Worm (Caenorhabditis elegans) whole organism, L3 larva: ENCODE measurements around the gene F35F10.5.

Experiments used
- ceh-9 ChIP-seq: sonication (generic microtip); optimal IDR thresholded peaks from 2 replicates; lab custom pipeline; 2018; ENCODE audit warnings: missing biosample characterization, missing genetic modification characterization
- fos-1 ChIP-seq: fragments of 150-350 bp; optimal IDR thresholded peaks from 2 replicates; lab custom pipeline; 2014; ENCODE audit warnings: missing biosample characterization, missing genetic modification characterization
- lsy-12 ChIP-seq: sonication (generic microtip); optimal IDR thresholded peaks from 2 replicates; lab custom pipeline; 2016; ENCODE audit warnings: mild to moderate bottlenecking, missing genetic modification characterization, missing compliant biosample characterization
- mdl-1 ChIP-seq: fragments of 150-350 bp; optimal IDR thresholded peaks from 2 replicates; lab custom pipeline; 2014; ENCODE audit warnings: missing biosample characterization, missing genetic modification characterization
- nhr-11 ChIP-seq: fragments of 150-350 bp; optimal IDR thresholded peaks from 2 replicates; lab custom pipeline; 2014; ENCODE audit warnings: missing biosample characterization, missing genetic modification characterization
- nhr-237 ChIP-seq: fragments of 150-350 bp; optimal IDR thresholded peaks from 2 replicates; lab custom pipeline; 2014; ENCODE audit warnings: missing biosample characterization, missing genetic modification characterization
- nhr-76 ChIP-seq: fragments of 150-350 bp; sonication (generic microtip); optimal IDR thresholded peaks from 5 replicates; lab custom pipeline; 2014; ENCODE audit warnings: missing biosample characterization, missing genetic modification characterization
- nhr-77 ChIP-seq: fragments of 150-350 bp; optimal IDR thresholded peaks from 2 replicates; lab custom pipeline; 2014; ENCODE audit warnings: missing biosample characterization, missing genetic modification characterization
- pha-4 ChIP-seq: fragments of 150-350 bp; optimal IDR thresholded peaks from 2 replicates; lab custom pipeline; 2014; ENCODE audit warnings: missing biosample characterization, missing genetic modification reagents, missing genetic modification characterization
- sea-2 ChIP-seq: fragments of 150-350 bp; sonication (generic microtip); optimal IDR thresholded peaks from 4 replicates; lab custom pipeline; 2014; ENCODE audit warnings: missing biosample characterization, missing genetic modification reagents, missing genetic modification characterization
- snpc-4 ChIP-seq: fragments of 150-350 bp; optimal IDR thresholded peaks from 2 replicates; lab custom pipeline; 2014; ENCODE audit warnings: missing biosample characterization, missing genetic modification characterization
- tbx-2 ChIP-seq: sonication (generic microtip); optimal IDR thresholded peaks from 2 replicates; lab custom pipeline; 2016; ENCODE audit warnings: mild to moderate bottlenecking, missing genetic modification characterization, missing compliant biosample characterization
- zag-1 ChIP-seq: fragments of 150-350 bp; optimal IDR thresholded peaks from 2 replicates; lab custom pipeline; 2014; ENCODE audit warnings: missing biosample characterization, missing genetic modification characterization

DNA sequence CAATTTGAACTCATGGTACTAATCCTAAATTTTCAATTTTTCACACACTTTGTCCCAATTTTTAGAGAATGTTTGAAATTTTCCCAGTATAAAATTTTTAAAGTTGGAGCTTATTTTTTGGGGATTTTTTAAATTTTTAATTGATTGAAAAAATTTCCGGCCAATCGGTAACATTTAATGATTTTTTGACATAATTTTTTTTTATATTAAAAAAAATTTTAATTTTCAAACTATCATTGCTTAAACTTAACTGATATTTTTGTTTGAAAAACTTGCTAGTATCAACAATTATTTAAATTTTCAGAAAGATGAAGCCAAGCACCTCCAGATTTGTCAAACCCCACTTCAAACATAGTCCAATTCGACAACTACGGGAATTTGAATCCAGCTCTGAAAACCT, 27.5 kb upstream of the F35F10.5 start, which contains the start of gene T28A11.22:
- no peak for TF ChIP-seq lsy-12 (tag; lab: Kevin White, UChicago)
- no peak for TF ChIP-seq nhr-76
- no peak for TF ChIP-seq zag-1
- TF ChIP-seq mdl-1 (tag; lab: Kevin White, UChicago): no peak
- no peak for TF ChIP-seq pha-4
- no peak for TF ChIP-seq tbx-2 (tag; lab: Kevin White, UChicago)
- TF ChIP-seq nhr-237 (tag; lab: Kevin White, UChicago): no peak
- no peak for TF ChIP-seq sea-2
- TF ChIP-seq nhr-77 (tag; lab: Kevin White, UChicago): no peak
- TF ChIP-seq snpc-4 (tag; lab: Kevin White, UChicago): no peak
- TF ChIP-seq fos-1 (tag; lab: Kevin White, UChicago): no peak
- no peak for TF ChIP-seq nhr-11
- no peak for TF ChIP-seq ceh-9 (tag; lab: Kevin White, UChicago)
